Worm (Caenorhabditis elegans) whole organism, mixed stage, embryonic: ENCODE measurements around the gene T10D4.6.

ENCODE experiments used
- cnd-1 ChIP-seq: fragments of 200-800 bp; sonication (Bioruptor generic); optimal IDR thresholded peaks from 2 replicates; lab custom pipeline; 2018; ENCODE audit warnings: mild to moderate bottlenecking, missing genetic modification characterization, missing compliant biosample characterization
- nhr-28 ChIP-seq: fragments of 150-350 bp; optimal IDR thresholded peaks from 2 replicates; lab custom pipeline; 2014; ENCODE audit warnings: missing biosample characterization, missing genetic modification characterization
- ztf-11 ChIP-seq: fragments of 150-350 bp; optimal IDR thresholded peaks from 2 replicates; lab custom pipeline; 2014; ENCODE audit warnings: missing biosample characterization, missing genetic modification characterization

- TF ChIP-seq ztf-11 (tag; lab: Kevin White, UChicago) (no peak), nhr-28 (tag; lab: Kevin White, UChicago) (no peak), cnd-1 (tag; lab: Kevin White, UChicago) (no peak)
These were observed 32.0 kb upstream of the T10D4.6 start for ce11 chrII:3087134-3087533.
